Fruit fly (Drosophila melanogaster) whole organism, embryonic: Measurements from ENCODE around the gene Herc4.

Source experiments
- Awh ChIP-seq: fragments of 200-800 bp; sonication (Bioruptor generic); IDR thresholded peaks from 2 replicates; pipeline ENCODE4, ENCODE4 v1.3.6; 2022; ENCODE audit warnings: missing biosample characterization, missing genetic modification characterization
- CG10543 ChIP-seq: fragments of 200-800 bp; sonication (Bioruptor generic); optimal IDR thresholded peaks from 3 replicates; lab custom pipeline; 2017; ENCODE audit warnings: missing biosample characterization, mild to moderate bottlenecking, missing genetic modification characterization, moderate library complexity
- CG11085 ChIP-seq: fragments of 200-800 bp; sonication (Bioruptor generic); IDR thresholded peaks from 2 replicates; pipeline ENCODE4 v1.3.6; 2022; ENCODE audit warnings: missing biosample characterization, missing genetic modification characterization
- CG11247 ChIP-seq: fragments of 200-800 bp; sonication (Bioruptor generic); IDR thresholded peaks from 2 replicates; pipeline ENCODE4 v1.3.6; 2022; ENCODE audit warnings: missing biosample characterization, missing genetic modification characterization
- CG11504 ChIP-seq: fragments of 200-800 bp; sonication (Bioruptor generic); optimal IDR thresholded peaks from 3 replicates; lab custom pipeline; 2019; ENCODE audit warnings: missing biosample characterization, mild to moderate bottlenecking, missing genetic modification characterization, moderate library complexity
- CG12219 ChIP-seq: fragments of 200-800 bp; sonication (Bioruptor generic); optimal IDR thresholded peaks from 3 replicates; lab custom pipeline; 2018; ENCODE audit warnings: missing biosample characterization, mild to moderate bottlenecking, missing genetic modification characterization
- CG14050 ChIP-seq: fragments of 200-800 bp; sonication (Bioruptor generic); IDR thresholded peaks from 3 replicates; pipeline ENCODE4 v1.3.6; 2022; ENCODE audit warnings: missing biosample characterization, missing genetic modification characterization
- CG17359 ChIP-seq: fragments of 200-800 bp; sonication (Bioruptor generic); optimal IDR thresholded peaks from 3 replicates; lab custom pipeline; 2018; ENCODE audit warnings: missing biosample characterization, mild to moderate bottlenecking, missing genetic modification characterization, moderate library complexity
- CG17361 ChIP-seq: fragments of 200-800 bp; sonication (Bioruptor generic); IDR thresholded peaks from 3 replicates; pipeline ENCODE4 v1.3.6; 2022; ENCODE audit warnings: missing biosample characterization, missing genetic modification characterization
- CG17829 ChIP-seq: fragments of 200-800 bp; optimal IDR thresholded peaks from 2 replicates; lab custom pipeline; 2019; ENCODE audit warnings: missing biosample characterization, mild to moderate bottlenecking, missing genetic modification characterization, moderate library complexity
- CG1792 ChIP-seq: fragments of 200-800 bp; sonication (Bioruptor generic); optimal IDR thresholded peaks from 2 replicates; lab custom pipeline; 2016; ENCODE audit warnings: missing biosample characterization, missing genetic modification characterization
- CG18262 ChIP-seq: fragments of 200-800 bp; optimal IDR thresholded peaks from 3 replicates; lab custom pipeline; 2019; ENCODE audit warnings: missing biosample characterization, mild to moderate bottlenecking, missing genetic modification characterization, moderate library complexity
- CG2678 ChIP-seq: fragments of 200-800 bp; sonication (Bioruptor generic); optimal IDR thresholded peaks from 3 replicates; lab custom pipeline; 2019; ENCODE audit warnings: missing biosample characterization, mild to moderate bottlenecking, missing genetic modification characterization, moderate library complexity
- CG30020 ChIP-seq: fragments of 200-800 bp; optimal IDR thresholded peaks from 2 replicates; lab custom pipeline; 2019; ENCODE audit warnings: missing biosample characterization, mild to moderate bottlenecking, missing genetic modification characterization, moderate library complexity
- CG30431 ChIP-seq: fragments of 200-800 bp; sonication (Bioruptor generic); optimal IDR thresholded peaks from 2 replicates; lab custom pipeline; 2017; ENCODE audit warnings: missing biosample characterization, missing genetic modification characterization
- CG31224 ChIP-seq: fragments of 200-800 bp; sonication (Bioruptor generic); IDR thresholded peaks from 2 replicates; pipeline ENCODE4 v1.3.6; 2022; ENCODE audit warnings: missing biosample characterization, missing genetic modification characterization
- CG33557 ChIP-seq: fragments of 200-800 bp; sonication (Bioruptor generic); optimal IDR thresholded peaks from 2 replicates; lab custom pipeline; 2019; ENCODE audit warnings: missing biosample characterization, mild to moderate bottlenecking, missing genetic modification characterization, moderate library complexity
- CG4730 ChIP-seq: fragments of 200-800 bp; sonication (Bioruptor generic); IDR thresholded peaks from 2 replicates; pipeline ENCODE4 v1.3.6; 2022; ENCODE audit warnings: missing biosample characterization, missing genetic modification characterization
- CG5245 ChIP-seq: fragments of 200-800 bp; sonication (Bioruptor generic); optimal IDR thresholded peaks from 3 replicates; lab custom pipeline; 2016; ENCODE audit warnings: missing biosample characterization, missing genetic modification characterization
- CG8281 ChIP-seq: fragments of 200-800 bp; sonication (Bioruptor generic); optimal IDR thresholded peaks from 2 replicates; lab custom pipeline; 2018; ENCODE audit warnings: missing biosample characterization, mild to moderate bottlenecking, missing genetic modification characterization, moderate library complexity
- CG9727 ChIP-seq: fragments of 200-800 bp; sonication (Bioruptor generic); optimal IDR thresholded peaks from 3 replicates; lab custom pipeline; 2017; ENCODE audit warnings: missing biosample characterization, mild to moderate bottlenecking, missing genetic modification characterization
- Chrac-16 ChIP-seq: fragments of 200-800 bp; sonication (Bioruptor generic); optimal IDR thresholded peaks from 3 replicates; lab custom pipeline; 2016; ENCODE audit warnings: missing biosample characterization, missing genetic modification characterization
- GATAe ChIP-seq: fragments of 200-800 bp; sonication (Bioruptor generic); conservative IDR thresholded peaks from 2 replicates; pipeline ENCODE4 v1.3.6; 2022; ENCODE audit warnings: missing biosample characterization, missing genetic modification characterization
- HLH3B ChIP-seq: fragments of 200-800 bp; sonication (Bioruptor generic); IDR thresholded peaks from 2 replicates; pipeline ENCODE4 v1.3.6; 2022; ENCODE audit warnings: missing biosample characterization, missing genetic modification characterization
- Hr51 ChIP-seq, 2 experiments: fragments of 200-800 bp; sonication (Bioruptor generic); optimal IDR thresholded peaks; 2 replicates in 1 of 2; 3 replicates in 1 of 2; lab custom pipeline; 2016 to 2018; ENCODE audit warnings: missing biosample characterization in 2 of 2, missing genetic modification characterization in 2 of 2, mild to moderate bottlenecking in 1 of 2, moderate library complexity in 1 of 2
- Hsf ChIP-seq: fragments of 200-800 bp; sonication (Bioruptor generic); optimal IDR thresholded peaks from 3 replicates; lab custom pipeline; 2016; ENCODE audit warnings: missing biosample characterization, missing genetic modification characterization
- Stat92E ChIP-seq, 3 experiments: fragments of >200 bp in 2 of 3; fragments of 200-800 bp in 1 of 3; sonication (Bioruptor generic) in 1 of 3; optimal IDR thresholded peaks; 2 replicates each; lab custom pipeline; 2017 to 2019; ENCODE audit warnings: missing biosample characterization in 3 of 3, missing genetic modification characterization in 3 of 3, mild to moderate bottlenecking in 1 of 3, moderate library complexity in 1 of 3
- TFAM ChIP-seq: fragments of 200-800 bp; sonication (Bioruptor generic); optimal IDR thresholded peaks from 2 replicates; lab custom pipeline; 2017; ENCODE audit warnings: missing biosample characterization, missing genetic modification characterization, inconsistent platforms
- Tbp ChIP-seq: fragments of >200 bp; optimal IDR thresholded peaks from 2 replicates; lab custom pipeline; 2018; ENCODE audit warnings: missing biosample characterization, missing genetic modification characterization
- Vsx1 ChIP-seq: fragments of 200-800 bp; sonication (Bioruptor generic); optimal IDR thresholded peaks from 2 replicates; lab custom pipeline; 2017; ENCODE audit warnings: missing biosample characterization, mild to moderate bottlenecking, missing genetic modification characterization, missing genetic modification reagents
- ap ChIP-seq: fragments of 200-800 bp; sonication (Bioruptor generic); IDR thresholded peaks from 2 replicates; pipeline ENCODE4 v1.3.6; 2022; ENCODE audit warnings: missing biosample characterization, missing genetic modification characterization
- az2 ChIP-seq: fragments of 200-800 bp; sonication (Bioruptor generic); optimal IDR thresholded peaks from 3 replicates; lab custom pipeline; 2016; ENCODE audit warnings: missing biosample characterization, missing genetic modification characterization
- bigmax ChIP-seq: fragments of 200-800 bp; sonication (Bioruptor generic); optimal IDR thresholded peaks from 2 replicates; lab custom pipeline; 2018; ENCODE audit warnings: missing biosample characterization, mild to moderate bottlenecking, missing genetic modification characterization
- cas ChIP-seq: fragments of 200-800 bp; sonication (Bioruptor generic); IDR thresholded peaks from 2 replicates; pipeline ENCODE4 v1.3.6; 2022; ENCODE audit warnings: missing biosample characterization, missing genetic modification characterization
- cato ChIP-seq: fragments of 200-800 bp; sonication (Bioruptor generic); optimal IDR thresholded peaks from 2 replicates; lab custom pipeline; 2016; ENCODE audit warnings: missing biosample characterization, missing genetic modification characterization, borderline replicate concordance
- danr ChIP-seq: fragments of 200-800 bp; sonication (Bioruptor generic); IDR thresholded peaks from 2 replicates; pipeline ENCODE4 v1.3.6; 2022; ENCODE audit warnings: missing biosample characterization, missing genetic modification characterization
- dati ChIP-seq: fragments of 200-800 bp; sonication (Bioruptor generic); IDR thresholded peaks from 2 replicates; pipeline ENCODE4 v1.3.6; 2022; ENCODE audit warnings: missing biosample characterization, missing genetic modification characterization
- fd3F ChIP-seq: fragments of 200-800 bp; sonication (Bioruptor generic); optimal IDR thresholded peaks from 2 replicates; lab custom pipeline; 2018; ENCODE audit warnings: missing biosample characterization, mild to moderate bottlenecking, missing genetic modification characterization, moderate library complexity
- h ChIP-seq: fragments of >200 bp; optimal IDR thresholded peaks from 2 replicates; lab custom pipeline; 2017
- jigr1 ChIP-seq: fragments of 200-800 bp; sonication (Bioruptor generic); IDR thresholded peaks from 3 replicates; pipeline ENCODE4 v1.3.6; 2022; ENCODE audit warnings: missing biosample characterization, missing genetic modification characterization
- phol ChIP-seq: fragments of 200-800 bp; sonication (Bioruptor generic); optimal IDR thresholded peaks from 3 replicates; lab custom pipeline; 2018; ENCODE audit warnings: missing biosample characterization, mild to moderate bottlenecking, missing genetic modification characterization, moderate library complexity
- pita ChIP-seq: fragments of 200-800 bp; sonication (Bioruptor generic); optimal IDR thresholded peaks from 2 replicates; lab custom pipeline; 2017; ENCODE audit warnings: missing biosample characterization, mild to moderate bottlenecking, missing genetic modification characterization
- prd ChIP-seq, 3 experiments: fragments of >200 bp in 2 of 3; fragments of 200-800 bp in 1 of 3; sonication (Bioruptor generic) in 1 of 3; optimal IDR thresholded peaks in 2 of 3; IDR thresholded peaks in 1 of 3; 2 replicates in 2 of 3; 3 replicates in 1 of 3; pipeline versions ENCODE4 v1.3.6 to Lab custom; 2017 to 2022; ENCODE audit warnings: missing biosample characterization in 1 of 3, missing genetic modification characterization in 1 of 3
- salm ChIP-seq: fragments of 200-800 bp; sonication (Bioruptor generic); optimal IDR thresholded peaks from 2 replicates; lab custom pipeline; 2018; ENCODE audit warnings: missing biosample characterization, mild to moderate bottlenecking, missing genetic modification characterization
- slbo ChIP-seq: fragments of 200-800 bp; sonication (Bioruptor generic); IDR thresholded peaks from 2 replicates; pipeline ENCODE4 v1.3.6; 2022; ENCODE audit warnings: missing biosample characterization, missing genetic modification characterization
- ssp ChIP-seq: fragments of 200-800 bp; sonication (Bioruptor generic); IDR thresholded peaks from 2 replicates; pipeline ENCODE4 v1.3.6; 2022; ENCODE audit warnings: missing biosample characterization, missing genetic modification characterization
- tin ChIP-seq: fragments of 200-800 bp; sonication (Bioruptor generic); optimal IDR thresholded peaks from 3 replicates; lab custom pipeline; 2016; ENCODE audit warnings: missing biosample characterization, missing genetic modification characterization
- tll ChIP-seq, 2 experiments: fragments of 200-800 bp in 1 of 2; fragments of >200 bp in 1 of 2; sonication (Bioruptor generic) in 1 of 2; optimal IDR thresholded peaks; 2 replicates each; lab custom pipeline; 2017 to 2019; ENCODE audit warnings: missing biosample characterization in 2 of 2, missing genetic modification characterization in 2 of 2, mild to moderate bottlenecking in 1 of 2, moderate library complexity in 1 of 2
- tx ChIP-seq: fragments of 200-800 bp; sonication (Bioruptor generic); optimal IDR thresholded peaks from 2 replicates; lab custom pipeline; 2016; ENCODE audit warnings: missing biosample characterization, missing genetic modification characterization
- zen ChIP-seq: fragments of 200-800 bp; sonication (Bioruptor generic); optimal IDR thresholded peaks from 3 replicates; lab custom pipeline; 2018; ENCODE audit warnings: missing biosample characterization, mild to moderate bottlenecking, missing genetic modification characterization, moderate library complexity

Herc4 gene

DNA sequence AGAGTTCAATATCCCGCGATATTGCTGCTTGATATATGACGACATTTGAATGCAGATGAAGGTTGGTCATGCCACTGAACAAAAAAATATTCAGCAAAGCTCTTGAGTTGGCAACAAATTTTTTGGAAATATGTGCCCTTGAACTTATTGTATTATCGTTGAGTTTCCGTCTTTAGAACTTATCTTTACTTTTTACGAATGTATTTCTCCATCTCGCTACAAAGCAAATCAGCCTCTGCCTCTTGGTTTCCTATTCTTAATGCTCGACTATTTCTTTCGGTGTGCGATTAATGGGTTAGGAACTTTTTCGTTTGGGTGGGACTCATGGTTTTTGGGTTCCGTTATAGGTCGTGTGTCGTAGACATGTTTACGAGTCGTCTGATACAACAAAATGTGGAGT is 9.6 kb downstream of the Herc4 start (continued):
- TF ChIP-seq CG10543 (GFP tag; lab: Kevin White, UChicago) (no peak), CG11504 (tag; lab: Kevin White, UChicago) (peak; percentile 81), CG2678 (tag; lab: Kevin White, UChicago) (peak; percentile 76), prd (optimal IDR thresholded peaks at IDR 0.05; lab: Kevin White, UChicago) (no peak), prd (GFP tag; IDR thresholded peaks at IDR 0.05; lab: Robert Waterston, UW) (peak; percentile 63; the same call in 2 of the 3 replicates), cato (GFP tag; lab: Kevin White, UChicago) (peak; percentile 38), danr (peak; percentile 42; the same call in 1 of the 2 replicates), fd3F (GFP tag; lab: Kevin White, UChicago) (no peak), bigmax (GFP tag; lab: Kevin White, UChicago) (no peak), CG30020 (tag; lab: Kevin White, UChicago) (peak; percentile 43), HLH3B (GFP tag; lab: Robert Waterston, UW) (peak; percentile 60), CG1792 (GFP tag; lab: Kevin White, UChicago) (peak; percentile 53), ap (GFP tag; lab: Robert Waterston, UW) (0 out of 2 replicates have a peak, but pooled peaks have one; percentile 43), Hsf (GFP tag; lab: Kevin White, UChicago) (peak; percentile 77), az2 (GFP tag; lab: Kevin White, UChicago) (peak; percentile 76), CG31224 (no peak), CG17829 (peak; percentile 82), CG14050 (GFP tag; lab: Robert Waterston, UW) (peak; percentile 48; the same call in 1 of the 3 replicates), tin (GFP tag; lab: Kevin White, UChicago) (peak; percentile 68), dati (GFP tag; lab: Robert Waterston, UW) (no peak), CG8281 (tag; lab: Kevin White, UChicago) (peak; percentile 20), CG12219 (peak; percentile 71), CG33557 (GFP tag; lab: Kevin White, UChicago) (peak; percentile 88), ssp (GFP tag; lab: Robert Waterston, UW) (peak; percentile 59), salm (tag; lab: Kevin White, UChicago) (peak; percentile 19), zen (peak; percentile 46), h (no peak), CG17361 (GFP tag; lab: Robert Waterston, UW) (peak; percentile 82), TFAM (GFP tag; lab: Kevin White, UChicago) (peak; percentile 10), tll (GFP tag; optimal IDR thresholded peaks at IDR 0.05; lab: Kevin White, UChicago) (no peak), CG11247 (no peak), cas (GFP tag; lab: Robert Waterston, UW) (no peak), CG17359 (tag; lab: Kevin White, UChicago) (peak; percentile 64), Hr51 (GFP tag; optimal IDR thresholded peaks at IDR 0.05; lab: Kevin White, UChicago) (peak in 1 of 2 experiments; percentile 59), CG9727 (GFP tag; lab: Kevin White, UChicago) (peak; percentile 34), CG5245 (peak; percentile 64), tx (peak; percentile 56), phol (tag; lab: Kevin White, UChicago) (peak; percentile 78), pita (no peak), jigr1 (GFP tag; lab: Robert Waterston, UW) (no peak), CG18262 (tag; lab: Kevin White, UChicago) (peak; percentile 85), Vsx1 (GFP tag; lab: Kevin White, UChicago) (peak; percentile 3), CG30431 (GFP tag; lab: Kevin White, UChicago) (peak; percentile 68), slbo (GFP tag; lab: Robert Waterston, UW) (peak; percentile 45; the same call in 1 of the 2 replicates), Tbp (GFP tag; lab: Kevin White, UChicago) (no peak), CG4730 (peak; percentile 57), Stat92E (GFP tag; optimal IDR thresholded peaks at IDR 0.05; lab: Kevin White, UChicago) (peak in 1 of 3 experiments; percentile 69), CG11085 (GFP tag; lab: Robert Waterston, UW) (no peak), Awh (no peak), GATAe (GFP tag; lab: Robert Waterston, UW) (0 out of 2 replicates have a peak, but pooled peaks have one; percentile 15), Chrac-16 (GFP tag; lab: Kevin White, UChicago) (peak; percentile 67)
